Worm (Caenorhabditis elegans) whole organism, L1 larva: Measurements from ENCODE around the gene srt-52.

ENCODE experiments used
- ceh-63 ChIP-seq: fragments of 200-800 bp; sonication (Bioruptor generic); optimal IDR thresholded peaks from 2 replicates; lab custom pipeline; 2018; ENCODE audit warnings: mild to moderate bottlenecking, missing genetic modification characterization, missing compliant biosample characterization
- ceh-90 ChIP-seq: sonication (generic microtip); optimal IDR thresholded peaks from 2 replicates; lab custom pipeline; 2016; ENCODE audit warnings: missing genetic modification characterization, missing compliant biosample characterization
- elt-3 ChIP-seq, 6 experiments: fragments of 150-350 bp in 1 of 6; sonication (generic microtip); optimal IDR thresholded peaks; 2 replicates each; lab custom pipeline; 2017 to 2018; ENCODE audit warnings: missing biosample characterization in 6 of 6, missing genetic modification characterization in 6 of 6, inconsistent platforms in 1 of 6
- ets-5 ChIP-seq: fragments of 200-800 bp; sonication (Bioruptor generic); IDR thresholded peaks from 2 replicates; pipeline ENCODE4 v1.3.6; 2022; ENCODE audit warnings: missing genetic modification characterization, missing compliant biosample characterization
- irx-1 ChIP-seq: sonication (generic microtip); optimal IDR thresholded peaks from 2 replicates; lab custom pipeline; 2016; ENCODE audit warnings: missing genetic modification characterization, missing compliant biosample characterization
- lin-13 ChIP-seq: fragments of 150-350 bp; optimal IDR thresholded peaks from 2 replicates; lab custom pipeline; 2014; ENCODE audit warnings: missing biosample characterization, missing genetic modification reagents, missing genetic modification characterization
- lsy-2 ChIP-seq, 2 experiments: fragments of 150-350 bp; optimal IDR thresholded peaks; 2 replicates each; lab custom pipeline; 2014; ENCODE audit warnings: missing biosample characterization in 2 of 2, missing genetic modification characterization in 2 of 2
- mab-9 ChIP-seq: fragments of 200-800 bp; sonication (Bioruptor generic); IDR thresholded peaks from 2 replicates; pipeline ENCODE4 v1.3.6; 2022; ENCODE audit warnings: missing genetic modification reagents, missing genetic modification characterization, missing compliant biosample characterization
- mep-1 ChIP-seq: fragments of 150-350 bp; optimal IDR thresholded peaks from 2 replicates; lab custom pipeline; 2014; ENCODE audit warnings: missing biosample characterization, missing genetic modification characterization
- nhr-11 ChIP-seq: fragments of 150-350 bp; optimal IDR thresholded peaks from 2 replicates; lab custom pipeline; 2014; ENCODE audit warnings: missing biosample characterization, missing genetic modification characterization
- nhr-20 ChIP-seq: sonication (generic microtip); optimal IDR thresholded peaks from 2 replicates; lab custom pipeline; 2016; ENCODE audit warnings: mild to moderate bottlenecking, missing genetic modification characterization, missing compliant biosample characterization
- nhr-237 ChIP-seq: fragments of 150-350 bp; optimal IDR thresholded peaks from 2 replicates; lab custom pipeline; 2014; ENCODE audit warnings: missing biosample characterization, missing genetic modification characterization
- pax-3 ChIP-seq: fragments of 200-800 bp; sonication (Bioruptor generic); optimal IDR thresholded peaks from 2 replicates; lab custom pipeline; 2018; ENCODE audit warnings: mild to moderate bottlenecking, missing genetic modification characterization, moderate library complexity, missing compliant biosample characterization
- unc-86 ChIP-seq: sonication (generic microtip); optimal IDR thresholded peaks from 2 replicates; lab custom pipeline; 2016; ENCODE audit warnings: missing genetic modification characterization, missing compliant biosample characterization
- zip-4 ChIP-seq: fragments of 200-800 bp; sonication (Bioruptor generic); optimal IDR thresholded peaks from 2 replicates; lab custom pipeline; 2018; ENCODE audit warnings: mild to moderate bottlenecking, missing genetic modification characterization, moderate library complexity, missing compliant biosample characterization

Gene srt-52

DNA sequence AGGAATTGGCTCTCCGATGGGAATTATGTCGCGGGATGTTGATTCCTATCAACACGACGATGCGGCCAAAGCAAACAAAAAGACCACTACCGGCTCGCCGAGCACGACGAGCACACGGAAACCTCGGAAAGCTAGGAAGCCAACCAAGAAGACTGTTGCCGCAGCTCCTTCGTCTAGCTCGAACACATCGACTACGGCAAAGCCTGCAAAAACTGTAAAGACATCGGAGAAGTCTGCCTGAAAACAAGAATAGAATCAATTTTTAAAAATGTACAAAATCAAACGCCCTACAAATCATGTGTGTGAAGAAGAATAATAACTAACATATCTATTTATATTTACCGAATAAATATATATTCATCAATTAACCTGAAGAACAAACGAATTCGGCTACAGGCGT, 49.6 kb downstream of the srt-52 start:
- TF ChIP-seq lin-13 (no peak), nhr-20 (tag; lab: Kevin White, UChicago) (no peak), elt-3 (tag; optimal IDR thresholded peaks at IDR 0.05; lab: Kevin White, UChicago) (no peak), irx-1 (no peak), mab-9 (GFP tag; lab: Robert Waterston, UW) (no peak), pax-3 (tag; lab: Kevin White, UChicago) (no peak), ets-5 (GFP tag; lab: Robert Waterston, UW) (no peak), nhr-237 (no peak), lsy-2 (tag; optimal IDR thresholded peaks at IDR 0.05; lab: Kevin White, UChicago) (no peak), zip-4 (no peak)

DNA sequence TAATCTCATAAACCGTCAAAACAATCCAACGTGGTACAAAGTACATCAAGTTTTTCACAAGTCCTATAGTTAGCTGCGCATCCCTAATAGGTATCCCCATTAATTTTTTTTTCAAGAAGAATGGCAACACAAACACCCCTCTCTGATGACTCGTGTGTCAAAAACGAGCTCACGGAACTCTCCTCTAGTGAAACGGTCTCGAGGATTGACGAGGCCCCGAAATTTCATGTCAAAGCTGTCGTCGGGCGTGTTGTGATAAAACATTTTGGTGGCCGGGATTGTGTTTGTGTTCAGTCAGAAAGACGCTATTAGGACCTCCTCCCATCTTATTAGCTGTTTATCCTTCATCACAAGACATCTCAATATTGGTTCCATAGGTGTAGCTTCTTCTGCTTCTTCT, 54.5 kb downstream of the srt-52 start, which contains the start of gene idpp-2:
Gene idpp-2 (plus strand): TSS at position 301 of the 400 bp plus-strand sequence.
- TF ChIP-seq ceh-90 (tag; lab: Kevin White, UChicago) (no peak), mep-1 (tag; lab: Kevin White, UChicago) (no peak), unc-86 (no peak), nhr-11 (tag; lab: Kevin White, UChicago) (no peak), ceh-63 (GFP tag; lab: Kevin White, UChicago) (no peak)
